Worm (Caenorhabditis elegans) whole organism, early embryonic: ENCODE measurements around the gene dhhc-5.

ENCODE experiments used
- F13C5.2 ChIP-seq: sonication (generic microtip); optimal IDR thresholded peaks from 2 replicates; lab custom pipeline; 2017; ENCODE audit warnings: mild to moderate bottlenecking, missing genetic modification characterization, inconsistent platforms, missing compliant biosample characterization
- ama-1 ChIP-seq: fragments of 150-350 bp; optimal IDR thresholded peaks from 2 replicates; lab custom pipeline; 2014
- hmbx-1 ChIP-seq: sonication (generic microtip); optimal IDR thresholded peaks from 2 replicates; lab custom pipeline; 2016; ENCODE audit warnings: mild to moderate bottlenecking, missing genetic modification characterization, missing compliant biosample characterization

ce11 chrIII:6818037-6818436 lies 30.8 kb downstream of the dhhc-5 start:
- no peak for TF ChIP-seq ama-1 (lab: Kevin White, UChicago)
- no peak for TF ChIP-seq hmbx-1 (tag; lab: Kevin White, UChicago)
- TF ChIP-seq F13C5.2 (tag; lab: Kevin White, UChicago): no peak
